Fruit fly (Drosophila melanogaster) whole organism, embryonic: ENCODE measurements around the gene CG10730.

ENCODE experiments used
- Adf1 ChIP-seq: fragments of 200-800 bp; sonication (Bioruptor generic); IDR thresholded peaks from 2 replicates; pipeline ENCODE4 v1.3.6; 2022; ENCODE audit warnings: missing biosample characterization, missing genetic modification characterization
- Bdp1 ChIP-seq: fragments of 200-800 bp; sonication (Bioruptor generic); optimal IDR thresholded peaks from 3 replicates; lab custom pipeline; 2016; ENCODE audit warnings: missing biosample characterization, missing genetic modification characterization
- Bgb ChIP-seq: fragments of 200-800 bp; sonication (Bioruptor generic); IDR thresholded peaks from 2 replicates; pipeline ENCODE4 v1.3.6; 2022; ENCODE audit warnings: missing biosample characterization, missing genetic modification characterization; ENCODE audit not compliant: partially characterized antibody
- CG10267 ChIP-seq: fragments of 200-800 bp; sonication (Bioruptor generic); optimal IDR thresholded peaks from 2 replicates; lab custom pipeline; 2018; ENCODE audit warnings: missing biosample characterization, mild to moderate bottlenecking, missing genetic modification characterization, moderate library complexity
- CG10366 ChIP-seq: fragments of 200-800 bp; sonication (Bioruptor generic); IDR thresholded peaks from 2 replicates; pipeline ENCODE4 v1.3.6; 2022; ENCODE audit warnings: missing biosample characterization, missing genetic modification characterization
- CG10959 ChIP-seq: fragments of 200-800 bp; sonication (Bioruptor generic); IDR thresholded peaks from 2 replicates; pipeline ENCODE4 v1.3.6; 2022; ENCODE audit warnings: missing biosample characterization, missing genetic modification characterization
- CG12155 ChIP-seq: fragments of 200-800 bp; sonication (Bioruptor generic); optimal IDR thresholded peaks from 3 replicates; lab custom pipeline; 2016; ENCODE audit warnings: missing biosample characterization, missing genetic modification characterization
- CG1233 ChIP-seq: fragments of 200-800 bp; sonication (Bioruptor generic); optimal IDR thresholded peaks from 4 replicates; lab custom pipeline; 2018; ENCODE audit warnings: missing biosample characterization, mild to moderate bottlenecking, missing genetic modification characterization
- CG12769 ChIP-seq: fragments of 200-800 bp; sonication (Bioruptor generic); optimal IDR thresholded peaks from 2 replicates; lab custom pipeline; 2019; ENCODE audit warnings: missing biosample characterization, mild to moderate bottlenecking, missing genetic modification characterization, moderate library complexity
- CG1603 ChIP-seq: fragments of 200-800 bp; sonication (Bioruptor generic); optimal IDR thresholded peaks from 2 replicates; lab custom pipeline; 2019; ENCODE audit warnings: missing biosample characterization, mild to moderate bottlenecking, missing genetic modification characterization, moderate library complexity
- CG17186 ChIP-seq: fragments of 200-800 bp; sonication (Bioruptor generic); optimal IDR thresholded peaks from 3 replicates; lab custom pipeline; 2017; ENCODE audit warnings: missing biosample characterization, missing genetic modification reagents, missing genetic modification characterization
- CG17912 ChIP-seq: fragments of 200-800 bp; sonication (Bioruptor generic); optimal IDR thresholded peaks from 2 replicates; lab custom pipeline; 2018; ENCODE audit warnings: missing biosample characterization, mild to moderate bottlenecking, missing genetic modification characterization
- CG2120 ChIP-seq: fragments of 200-800 bp; sonication (Bioruptor generic); optimal IDR thresholded peaks from 3 replicates; lab custom pipeline; 2016; ENCODE audit warnings: missing biosample characterization, missing genetic modification characterization
- CG2875 ChIP-seq: fragments of 200-800 bp; sonication (Bioruptor generic); optimal IDR thresholded peaks from 2 replicates; lab custom pipeline; 2017; ENCODE audit warnings: missing biosample characterization, mild to moderate bottlenecking, missing genetic modification characterization, missing genetic modification reagents
- CG32767 ChIP-seq: fragments of 200-800 bp; sonication (Bioruptor generic); IDR thresholded peaks from 2 replicates; pipeline ENCODE4 v1.3.6; 2022; ENCODE audit warnings: missing biosample characterization, missing genetic modification characterization
- CG33213 ChIP-seq: fragments of 200-800 bp; sonication (Bioruptor generic); optimal IDR thresholded peaks from 3 replicates; lab custom pipeline; 2016; ENCODE audit warnings: missing biosample characterization, missing genetic modification characterization
- CG3407 ChIP-seq: fragments of 200-800 bp; sonication (Bioruptor generic); optimal IDR thresholded peaks from 2 replicates; lab custom pipeline; 2018; ENCODE audit warnings: missing biosample characterization, mild to moderate bottlenecking, missing genetic modification characterization
- CG7963 ChIP-seq: fragments of 200-800 bp; sonication (Bioruptor generic); IDR thresholded peaks from 3 replicates; pipeline ENCODE4 v1.3.6; 2022; ENCODE audit warnings: missing biosample characterization, missing genetic modification characterization; ENCODE audit not compliant: partially characterized antibody
- CG8924 ChIP-seq: fragments of 200-800 bp; optimal IDR thresholded peaks from 3 replicates; lab custom pipeline; 2019; ENCODE audit warnings: missing biosample characterization, mild to moderate bottlenecking, missing genetic modification characterization, moderate library complexity
- D ChIP-seq, 2 experiments: fragments of 200-800 bp in 1 of 2; fragments of >200 bp in 1 of 2; sonication (Bioruptor generic) in 1 of 2; optimal IDR thresholded peaks; 2 replicates in 1 of 2; 3 replicates in 1 of 2; lab custom pipeline; 2017; ENCODE audit warnings: mild to moderate bottlenecking in 1 of 2, missing biosample characterization in 1 of 2, missing genetic modification characterization in 1 of 2, missing genetic modification reagents in 1 of 2
- Ets97D ChIP-seq: fragments of 200-800 bp; sonication (Bioruptor generic); optimal IDR thresholded peaks from 3 replicates; lab custom pipeline; 2016; ENCODE audit warnings: missing biosample characterization, missing genetic modification characterization
- Gug ChIP-seq: fragments of 200-800 bp; sonication (Bioruptor generic); IDR thresholded peaks from 4 replicates; pipeline ENCODE4 v1.3.6; 2022; ENCODE audit warnings: missing biosample characterization, missing genetic modification characterization
- HHEX ChIP-seq: fragments of 200-800 bp; sonication (Bioruptor generic); optimal IDR thresholded peaks from 3 replicates; lab custom pipeline; 2017; ENCODE audit warnings: missing biosample characterization, mild to moderate bottlenecking, missing genetic modification characterization, missing genetic modification reagents
- HLH3B ChIP-seq: fragments of 200-800 bp; sonication (Bioruptor generic); IDR thresholded peaks from 2 replicates; pipeline ENCODE4 v1.3.6; 2022; ENCODE audit warnings: missing biosample characterization, missing genetic modification characterization
- MESR4 ChIP-seq: fragments of 200-800 bp; sonication (Bioruptor generic); optimal IDR thresholded peaks from 2 replicates; lab custom pipeline; 2018; ENCODE audit warnings: missing biosample characterization, mild to moderate bottlenecking, missing genetic modification characterization, moderate library complexity
- Ravus ChIP-seq: fragments of 200-800 bp; sonication (Bioruptor generic); IDR thresholded peaks from 2 replicates; pipeline ENCODE4 v1.3.6; 2022; ENCODE audit warnings: missing biosample characterization, missing genetic modification characterization
- Side ChIP-seq: fragments of 200-800 bp; sonication (Bioruptor generic); optimal IDR thresholded peaks from 2 replicates; lab custom pipeline; 2016; ENCODE audit warnings: missing biosample characterization, missing genetic modification characterization
- Six4 ChIP-seq: fragments of 200-800 bp; sonication (Bioruptor generic); optimal IDR thresholded peaks from 2 replicates; lab custom pipeline; 2016; ENCODE audit warnings: missing biosample characterization, missing genetic modification characterization
- Sry-δ ChIP-seq: fragments of 200-800 bp; sonication (Bioruptor generic); optimal IDR thresholded peaks from 2 replicates; lab custom pipeline; 2016; ENCODE audit warnings: missing biosample characterization, missing genetic modification characterization
- Taf1 ChIP-seq: fragments of 200-800 bp; sonication (Bioruptor generic); IDR thresholded peaks from 2 replicates; pipeline ENCODE4 v1.3.6; 2022; ENCODE audit warnings: missing biosample characterization, missing genetic modification characterization
- aop ChIP-seq: fragments of 200-800 bp; sonication (Bioruptor generic); IDR thresholded peaks from 2 replicates; pipeline ENCODE4 v1.3.6; 2022; ENCODE audit warnings: missing biosample characterization, missing genetic modification characterization
- ap ChIP-seq: fragments of 200-800 bp; sonication (Bioruptor generic); IDR thresholded peaks from 2 replicates; pipeline ENCODE4 v1.3.6; 2022; ENCODE audit warnings: missing biosample characterization, missing genetic modification characterization
- bcd ChIP-seq: fragments of 200-800 bp; sonication (Bioruptor generic); optimal IDR thresholded peaks from 2 replicates; lab custom pipeline; 2017; ENCODE audit warnings: missing biosample characterization, mild to moderate bottlenecking, missing genetic modification characterization
- dpn ChIP-seq, 2 experiments: fragments of 200-800 bp; sonication (Bioruptor generic); optimal IDR thresholded peaks; 3 replicates each; lab custom pipeline; 2016; ENCODE audit warnings: missing biosample characterization in 2 of 2, missing genetic modification characterization in 2 of 2
- ewg ChIP-seq: fragments of 200-800 bp; sonication (Bioruptor generic); optimal IDR thresholded peaks from 3 replicates; lab custom pipeline; 2017; ENCODE audit warnings: mild to moderate bottlenecking, missing biosample characterization, missing genetic modification reagents, missing genetic modification characterization
- ftz-f1 ChIP-seq: fragments of 200-800 bp; sonication (Bioruptor generic); optimal IDR thresholded peaks from 2 replicates; lab custom pipeline; 2016; ENCODE audit warnings: missing biosample characterization, missing genetic modification characterization
- gem ChIP-seq: fragments of 200-800 bp; sonication (Bioruptor generic); optimal IDR thresholded peaks from 2 replicates; lab custom pipeline; 2019; ENCODE audit warnings: missing biosample characterization, mild to moderate bottlenecking, missing genetic modification characterization, moderate library complexity
- ham ChIP-seq: fragments of 200-800 bp; sonication (Bioruptor generic); IDR thresholded peaks from 2 replicates; pipeline ENCODE4 v1.3.6; 2022; ENCODE audit warnings: missing biosample characterization, missing genetic modification characterization
- hb ChIP-seq: fragments of 200-800 bp; sonication (Bioruptor generic); IDR thresholded peaks from 3 replicates; pipeline ENCODE4 v1.3.6; 2022; ENCODE audit warnings: missing biosample characterization, missing genetic modification characterization; ENCODE audit not compliant: partially characterized antibody
- hkb ChIP-seq, 2 experiments: fragments of 200-800 bp in 1 of 2; fragments of >200 bp in 1 of 2; sonication (Bioruptor generic) in 1 of 2; IDR thresholded peaks in 1 of 2; optimal IDR thresholded peaks in 1 of 2; 2 replicates each; pipeline versions ENCODE4 v1.3.6 to Lab custom; 2017 to 2022; ENCODE audit warnings: missing biosample characterization in 1 of 2, missing genetic modification characterization in 1 of 2
- jumu ChIP-seq: fragments of 200-800 bp; sonication (Bioruptor generic); optimal IDR thresholded peaks from 3 replicates; lab custom pipeline; 2016; ENCODE audit warnings: missing biosample characterization, missing genetic modification characterization
- kah ChIP-seq: fragments of 200-800 bp; sonication (Bioruptor generic); optimal IDR thresholded peaks from 2 replicates; lab custom pipeline; 2018; ENCODE audit warnings: missing biosample characterization, mild to moderate bottlenecking, missing genetic modification characterization
- nerfin-2 ChIP-seq: fragments of 200-800 bp; sonication (Bioruptor generic); IDR thresholded peaks from 2 replicates; pipeline ENCODE4 v1.3.6; 2022; ENCODE audit warnings: missing biosample characterization, missing genetic modification characterization; ENCODE audit not compliant: partially characterized antibody
- nmo ChIP-seq: fragments of 200-800 bp; sonication (Bioruptor generic); optimal IDR thresholded peaks from 2 replicates; lab custom pipeline; 2018; ENCODE audit warnings: missing biosample characterization, mild to moderate bottlenecking, missing genetic modification characterization, moderate library complexity
- sd ChIP-seq: fragments of 200-800 bp; sonication (Bioruptor generic); optimal IDR thresholded peaks from 3 replicates; lab custom pipeline; 2018; ENCODE audit warnings: missing biosample characterization, mild to moderate bottlenecking, missing genetic modification characterization, moderate library complexity
- sens ChIP-seq: fragments of 200-800 bp; sonication (Bioruptor generic); peaks from one replicate; lab custom pipeline; 2016; ENCODE audit warnings: missing biosample characterization, missing genetic modification characterization
- sim ChIP-seq: fragments of 200-800 bp; sonication (Bioruptor generic); IDR thresholded peaks from 2 replicates; pipeline ENCODE4 v1.3.6; 2022; ENCODE audit warnings: missing biosample characterization, missing genetic modification characterization
- sisA ChIP-seq: fragments of 200-800 bp; sonication (Bioruptor generic); IDR thresholded peaks from 2 replicates; pipeline ENCODE4 v1.3.6; 2022; ENCODE audit warnings: missing biosample characterization, missing genetic modification characterization
- trem ChIP-seq: fragments of 200-800 bp; optimal IDR thresholded peaks from 3 replicates; lab custom pipeline; 2019; ENCODE audit warnings: missing biosample characterization, mild to moderate bottlenecking, missing genetic modification characterization, moderate library complexity

CG10730 gene

DNA sequence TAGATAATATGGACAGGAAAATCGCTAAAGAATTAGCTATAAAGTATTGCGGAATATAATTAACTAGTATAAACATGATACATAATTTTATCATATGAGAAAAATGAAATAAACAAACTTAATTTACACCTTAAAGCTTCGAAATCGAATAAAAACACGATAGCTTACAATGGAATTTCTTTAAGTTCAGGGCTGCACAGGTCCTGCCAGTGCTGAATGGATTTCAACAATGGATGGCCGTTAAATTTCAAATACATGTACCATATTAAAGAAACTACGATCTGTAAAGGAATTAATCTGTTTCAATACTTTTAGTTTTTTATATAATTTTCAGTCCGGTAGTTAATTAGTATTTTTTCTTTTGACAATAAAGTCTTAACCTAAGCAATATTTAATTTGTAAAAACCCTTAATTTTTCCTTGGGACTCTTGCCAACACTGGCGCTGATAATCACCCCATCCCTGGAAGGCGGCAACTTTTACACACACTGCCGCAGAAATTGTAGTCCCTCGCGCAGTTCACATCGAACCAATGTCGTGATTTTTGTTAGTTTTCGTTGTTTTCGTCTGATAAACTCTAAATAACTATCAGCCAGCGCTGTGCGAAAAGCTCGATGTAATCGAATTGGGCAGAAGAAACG lies 10.9 kb downstream of the CG10730 start, which contains the start of the genes barr and lok (continued):
- TF ChIP-seq aop (GFP tag; lab: Robert Waterston, UW) (no peak), Bdp1 (GFP tag; lab: Kevin White, UChicago) (peak; percentile 24), jumu (peak; percentile 63), ap (GFP tag; lab: Robert Waterston, UW) (no peak), nerfin-2 (GFP tag; lab: Robert Waterston, UW) (no peak), CG3407 (no peak), MESR4 (GFP tag; lab: Kevin White, UChicago) (peak; percentile 68), CG1603 (tag; lab: Kevin White, UChicago) (peak; percentile 17), Ravus (GFP tag; lab: Robert Waterston, UW) (no peak), hb (GFP tag; lab: Robert Waterston, UW) (no peak), bcd (peak; percentile 64), Bgb (GFP tag; lab: Robert Waterston, UW) (no peak), trem (tag; lab: Kevin White, UChicago) (peak; percentile 19), Gug (GFP tag; lab: Robert Waterston, UW) (peak; percentile 25; the same call in 1 of the 4 replicates), Sry-δ (peak; percentile 22), CG10366 (GFP tag; lab: Robert Waterston, UW) (no peak), Taf1 (GFP tag; lab: Robert Waterston, UW) (no peak), hkb (optimal IDR thresholded peaks at IDR 0.05; lab: Kevin White, UChicago) (no peak), hkb (GFP tag; IDR thresholded peaks at IDR 0.05; lab: Robert Waterston, UW) (no peak), sens (GFP tag; lab: Kevin White, UChicago) (peak; percentile 88), sim (no peak), CG10959 (GFP tag; lab: Robert Waterston, UW) (no peak), nmo (GFP tag; lab: Kevin White, UChicago) (peak; percentile 76), CG33213 (peak; percentile 10), CG1233 (GFP tag; lab: Kevin White, UChicago) (peak; percentile 49), Side (GFP tag; lab: Kevin White, UChicago) (peak; percentile 2), ham (no peak), dpn (GFP tag; optimal IDR thresholded peaks at IDR 0.05; lab: Kevin White, UChicago) (peak; percentile 43 to 63), CG32767 (GFP tag; lab: Robert Waterston, UW) (no peak), ftz-f1 (GFP tag; lab: Kevin White, UChicago) (no peak), Six4 (GFP tag; lab: Kevin White, UChicago) (peak; percentile 7), CG2875 (GFP tag; lab: Kevin White, UChicago) (peak; percentile 29), sd (tag; lab: Kevin White, UChicago) (peak; percentile 80), sisA (GFP tag; lab: Robert Waterston, UW) (no peak; the same call in 1 of the 2 replicates), CG17186 (GFP tag; lab: Kevin White, UChicago) (no peak), HLH3B (GFP tag; lab: Robert Waterston, UW) (no peak), CG12155 (GFP tag; lab: Kevin White, UChicago) (peak; percentile 47), CG17912 (GFP tag; lab: Kevin White, UChicago) (no peak), Ets97D (GFP tag; lab: Kevin White, UChicago) (peak; percentile 51), CG10267 (peak; percentile 96), CG8924 (peak; percentile 70), ewg (GFP tag; lab: Kevin White, UChicago) (peak; percentile 53), CG12769 (tag; lab: Kevin White, UChicago) (no peak), D (optimal IDR thresholded peaks at IDR 0.05; lab: Kevin White, UChicago) (no peak), D (GFP tag; optimal IDR thresholded peaks at IDR 0.05; lab: Kevin White, UChicago) (peak; percentile 53), HHEX (GFP tag; lab: Kevin White, UChicago) (no peak), CG7963 (no peak), CG2120 (GFP tag; lab: Kevin White, UChicago) (peak; percentile 75), Adf1 (GFP tag; lab: Robert Waterston, UW) (no peak), kah (peak; percentile 5), gem (peak; percentile 60)
